Worm (Caenorhabditis elegans): ENCODE measurements around the gene C08E8.11.

The C08E8.11 gene

ce11 chrV:18344194-18344593 lies 6.6 kb upstream of the C08E8.11 start:
- no peak for TF ChIP-seq ama-1 (optimal IDR thresholded peaks at IDR 0.05)
- TF ChIP-seq hmg-4 (GFP tag; optimal IDR thresholded peaks at IDR 0.05), result no peak
- TF ChIP-seq ceh-36 (tag; optimal IDR thresholded peaks at IDR 0.05), result no peak
- TF ChIP-seq tbx-37 (GFP tag; conservative IDR thresholded peaks at IDR 0.05), result no peak
- no peak for TF ChIP-seq tbx-11 (GFP tag; IDR thresholded peaks at IDR 0.05)
- no peak for TF ChIP-seq sea-1 (GFP tag; conservative IDR thresholded peaks at IDR 0.05)
- no peak for TF ChIP-seq F13C5.2 (tag; optimal IDR thresholded peaks at IDR 0.05)
- TF ChIP-seq B0310.2 (tag; optimal IDR thresholded peaks at IDR 0.05), result no peak
- TF ChIP-seq hmbx-1 (tag; optimal IDR thresholded peaks at IDR 0.05), result no peak
- TF ChIP-seq hnd-1 (tag; optimal IDR thresholded peaks at IDR 0.05), result no peak
- TF ChIP-seq aly-1 (tag; optimal IDR thresholded peaks at IDR 0.05), result no peak
- TF ChIP-seq ets-7 (tag; optimal IDR thresholded peaks at IDR 0.05), result no peak
- no peak for TF ChIP-seq pes-1 (GFP tag; IDR thresholded peaks at IDR 0.05)
- TF ChIP-seq ceh-13 (GFP tag; optimal IDR thresholded peaks at IDR 0.05), result no peak
- TF ChIP-seq flt-1 (GFP tag; IDR thresholded peaks at IDR 0.05), result no peak
- no peak for TF ChIP-seq scrt-1 (GFP tag; IDR thresholded peaks at IDR 0.05)
- no peak for TF ChIP-seq tra-4 (tag; optimal IDR thresholded peaks at IDR 0.05)

ce11 chrV:18346080-18346479 lies 4.7 kb upstream of the C08E8.11 start:
- TF ChIP-seq tra-4 (tag; optimal IDR thresholded peaks at IDR 0.05) (no peak), ceh-13 (GFP tag; optimal IDR thresholded peaks at IDR 0.05) (no peak), ets-7 (tag; optimal IDR thresholded peaks at IDR 0.05) (no peak), hnd-1 (tag; optimal IDR thresholded peaks at IDR 0.05) (no peak), F13C5.2 (tag; optimal IDR thresholded peaks at IDR 0.05) (no peak), ama-1 (optimal IDR thresholded peaks at IDR 0.05) (no peak), tbx-37 (GFP tag; conservative IDR thresholded peaks at IDR 0.05) (no peak), hmbx-1 (tag; optimal IDR thresholded peaks at IDR 0.05) (no peak), hmg-4 (GFP tag; optimal IDR thresholded peaks at IDR 0.05) (no peak), B0310.2 (tag; optimal IDR thresholded peaks at IDR 0.05) (no peak), ceh-36 (tag; optimal IDR thresholded peaks at IDR 0.05) (no peak)

DNA sequence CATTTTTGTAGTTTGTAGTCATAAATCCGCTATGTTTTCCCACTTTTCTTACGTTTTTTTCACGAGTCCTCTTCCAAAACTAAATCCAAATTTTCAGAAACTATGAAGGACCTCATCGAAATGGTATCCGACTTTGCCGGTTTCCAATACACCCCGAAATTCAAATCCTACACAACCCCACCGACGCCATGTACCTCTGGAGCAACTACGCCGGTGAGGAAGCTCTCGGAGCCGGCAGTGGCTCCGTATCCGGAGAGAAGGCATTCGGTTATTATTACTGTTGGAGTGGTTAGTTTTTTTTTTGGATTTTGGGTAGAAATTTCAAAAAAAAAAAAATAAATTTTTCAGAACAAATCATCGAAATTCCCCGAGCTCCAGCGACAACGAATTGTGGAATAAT lies 775 bp upstream of the C08E8.11 start, which contains the start of gene C08E8.3:
Gene C08E8.3, plus strand, starts transcription at position 84 of the 400 bp plus-strand sequence.
- TF ChIP-seq B0310.2 (tag; optimal IDR thresholded peaks at IDR 0.05) (no peak), tra-4 (tag; optimal IDR thresholded peaks at IDR 0.05) (no peak), sea-1 (GFP tag; conservative IDR thresholded peaks at IDR 0.05) (no peak), tbx-11 (GFP tag; IDR thresholded peaks at IDR 0.05) (no peak), ceh-13 (GFP tag; optimal IDR thresholded peaks at IDR 0.05) (no peak), ets-7 (tag; optimal IDR thresholded peaks at IDR 0.05) (no peak), aly-1 (tag; optimal IDR thresholded peaks at IDR 0.05) (no peak), pes-1 (GFP tag; IDR thresholded peaks at IDR 0.05) (no peak), flt-1 (GFP tag; IDR thresholded peaks at IDR 0.05) (no peak), hmg-4 (GFP tag; optimal IDR thresholded peaks at IDR 0.05) (no peak), ceh-36 (tag; optimal IDR thresholded peaks at IDR 0.05) (no peak), F13C5.2 (tag; optimal IDR thresholded peaks at IDR 0.05) (no peak), scrt-1 (GFP tag; IDR thresholded peaks at IDR 0.05) (no peak), tbx-37 (GFP tag; conservative IDR thresholded peaks at IDR 0.05) (no peak)

ce11 chrV:18354299-18354698 lies 3.5 kb downstream of the C08E8.11 start:
- TF ChIP-seq hmg-4 (GFP tag; optimal IDR thresholded peaks at IDR 0.05), result no peak
- no peak for TF ChIP-seq sea-1 (GFP tag; conservative IDR thresholded peaks at IDR 0.05)
- no peak for TF ChIP-seq flt-1 (GFP tag; IDR thresholded peaks at IDR 0.05)
- no peak for TF ChIP-seq ets-7 (tag; optimal IDR thresholded peaks at IDR 0.05)
- TF ChIP-seq pes-1 (GFP tag; IDR thresholded peaks at IDR 0.05), result no peak
- TF ChIP-seq hmbx-1 (tag; optimal IDR thresholded peaks at IDR 0.05), result no peak
- no peak for TF ChIP-seq B0310.2 (tag; optimal IDR thresholded peaks at IDR 0.05)
- no peak for TF ChIP-seq aly-1 (tag; optimal IDR thresholded peaks at IDR 0.05)

DNA sequence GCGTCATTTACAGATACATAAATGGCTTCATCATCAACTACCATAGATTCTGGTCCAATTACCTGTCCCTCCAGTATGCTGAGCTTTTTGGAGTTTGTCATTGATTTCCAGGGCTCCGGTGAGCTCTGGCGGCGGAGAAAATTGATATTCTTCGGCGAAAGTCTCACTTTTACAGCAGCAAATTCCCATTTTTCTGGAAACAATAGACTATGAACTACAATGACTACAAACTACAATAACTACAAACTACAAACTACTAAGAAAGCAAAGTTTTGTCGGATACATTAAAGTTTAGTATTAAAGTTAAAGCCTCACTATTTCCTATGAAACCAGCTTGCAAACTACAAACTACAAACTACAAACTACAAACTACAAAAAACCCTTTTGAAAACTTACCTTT lies 4.9 kb downstream of the C08E8.11 start, which contains the start of gene C08E8.2:
Gene C08E8.2, minus strand, starts transcription at position 101 of the 400 bp plus-strand sequence.
- TF ChIP-seq B0310.2 (tag; optimal IDR thresholded peaks at IDR 0.05), result no peak
- TF ChIP-seq hmg-4 (GFP tag; optimal IDR thresholded peaks at IDR 0.05), result no peak
- TF ChIP-seq ceh-36 (tag; optimal IDR thresholded peaks at IDR 0.05), result no peak
- TF ChIP-seq sea-1 (GFP tag; conservative IDR thresholded peaks at IDR 0.05), result no peak
- no peak for TF ChIP-seq ceh-13 (GFP tag; optimal IDR thresholded peaks at IDR 0.05)
- no peak for TF ChIP-seq aly-1 (tag; optimal IDR thresholded peaks at IDR 0.05)
- no peak for TF ChIP-seq scrt-1 (GFP tag; IDR thresholded peaks at IDR 0.05)
- no peak for TF ChIP-seq F13C5.2 (tag; optimal IDR thresholded peaks at IDR 0.05)
- no peak for TF ChIP-seq ets-7 (tag; optimal IDR thresholded peaks at IDR 0.05)
- TF ChIP-seq tbx-11 (GFP tag; IDR thresholded peaks at IDR 0.05), result no peak
- TF ChIP-seq pes-1 (GFP tag; IDR thresholded peaks at IDR 0.05), result no peak
- no peak for TF ChIP-seq flt-1 (GFP tag; IDR thresholded peaks at IDR 0.05)
- no peak for TF ChIP-seq tra-4 (tag; optimal IDR thresholded peaks at IDR 0.05)
- no peak for TF ChIP-seq ama-1 (optimal IDR thresholded peaks at IDR 0.05)
- no peak for TF ChIP-seq hmbx-1 (tag; optimal IDR thresholded peaks at IDR 0.05)
- TF ChIP-seq tbx-37 (GFP tag; conservative IDR thresholded peaks at IDR 0.05), result no peak
- no peak for TF ChIP-seq hnd-1 (tag; optimal IDR thresholded peaks at IDR 0.05)

DNA sequence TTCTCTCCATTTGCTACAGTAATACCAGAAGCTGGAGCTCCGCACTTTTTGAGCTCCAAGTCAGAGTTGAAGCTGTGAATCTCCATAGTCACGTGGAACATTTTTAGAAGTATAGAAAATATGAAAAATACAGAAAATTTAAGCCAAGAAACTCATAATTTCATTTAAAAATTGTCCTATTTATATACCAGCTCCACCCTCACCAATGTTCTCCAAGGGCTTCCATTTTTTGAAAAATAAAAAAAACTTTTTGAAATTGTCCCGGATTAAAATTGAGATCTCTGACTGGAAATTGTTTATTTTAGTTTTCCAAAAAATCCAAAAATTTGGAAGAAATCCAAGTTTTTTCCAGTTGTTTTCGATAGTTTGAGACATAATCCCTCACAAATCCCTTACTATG lies 9.1 kb downstream of the C08E8.11 start, which contains the start of gene C08E8.5:
Gene C08E8.5, minus strand, starts transcription at position 101 of the 400 bp plus-strand sequence.
- TF ChIP-seq hmg-4 (GFP tag; optimal IDR thresholded peaks at IDR 0.05) (no peak), aly-1 (tag; optimal IDR thresholded peaks at IDR 0.05) (no peak), ceh-13 (GFP tag; optimal IDR thresholded peaks at IDR 0.05) (no peak), ets-7 (tag; optimal IDR thresholded peaks at IDR 0.05) (no peak), pes-1 (GFP tag; IDR thresholded peaks at IDR 0.05) (no peak), flt-1 (GFP tag; IDR thresholded peaks at IDR 0.05) (no peak), tbx-11 (GFP tag; IDR thresholded peaks at IDR 0.05) (no peak), B0310.2 (tag; optimal IDR thresholded peaks at IDR 0.05) (no peak), hmbx-1 (tag; optimal IDR thresholded peaks at IDR 0.05) (no peak), tra-4 (tag; optimal IDR thresholded peaks at IDR 0.05) (no peak), tbx-37 (GFP tag; conservative IDR thresholded peaks at IDR 0.05) (no peak), sea-1 (GFP tag; conservative IDR thresholded peaks at IDR 0.05) (no peak), hnd-1 (tag; optimal IDR thresholded peaks at IDR 0.05) (no peak), scrt-1 (GFP tag; IDR thresholded peaks at IDR 0.05) (no peak), ama-1 (optimal IDR thresholded peaks at IDR 0.05) (no peak), F13C5.2 (tag; optimal IDR thresholded peaks at IDR 0.05) (no peak), ceh-36 (tag; optimal IDR thresholded peaks at IDR 0.05) (no peak)

DNA sequence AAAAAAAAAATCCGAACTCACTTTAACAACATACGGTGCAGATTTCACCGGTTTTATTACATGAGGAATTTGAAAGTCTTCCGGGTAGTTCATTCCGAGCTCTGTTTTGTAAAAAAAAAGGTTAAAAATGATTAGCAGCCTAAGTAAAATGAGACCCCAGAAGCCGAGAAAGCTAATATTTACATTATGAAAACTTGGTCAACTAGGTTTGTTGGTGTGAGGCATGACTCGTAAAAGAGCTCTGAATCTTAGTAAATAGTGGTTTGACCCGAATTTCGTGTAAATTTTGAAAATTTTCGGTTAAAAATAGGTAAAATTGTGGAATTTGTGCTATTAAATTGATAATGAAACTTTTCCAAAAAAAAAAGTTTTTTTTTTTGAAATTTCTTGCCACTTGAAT lies 11.6 kb downstream of the C08E8.11 start, which contains the start of gene C08E8.1:
Gene C08E8.1, minus strand, starts transcription at position 101 of the 400 bp plus-strand sequence.
- TF ChIP-seq ama-1 (optimal IDR thresholded peaks at IDR 0.05) (no peak), ceh-13 (GFP tag; optimal IDR thresholded peaks at IDR 0.05) (no peak), ets-7 (tag; optimal IDR thresholded peaks at IDR 0.05) (no peak), pes-1 (GFP tag; IDR thresholded peaks at IDR 0.05) (no peak)
